Fruit fly (Drosophila melanogaster): Measurements from ENCODE around the gene Coprox.
A peak's percentile ranks its signal among the peaks of the same experiment; 100 is the strongest.

The Coprox gene

dm6 chr2L:6922091-6922753 lies 42.0 kb upstream of the Coprox start (continued):
- peak; percentile 67 for TF ChIP-seq en (GFP tag; optimal IDR thresholded peaks at IDR 0.05)
- no peak for TF ChIP-seq CG7928 (GFP tag; optimal IDR thresholded peaks at IDR 0.05)
- peak; percentile 74 for TF ChIP-seq CG8388 (GFP tag; optimal IDR thresholded peaks at IDR 0.05)
- TF ChIP-seq YL-1 (GFP tag; optimal IDR thresholded peaks at IDR 0.05), result no peak
- peak; percentile 32 for TF ChIP-seq Bteb2 (GFP tag; optimal IDR thresholded peaks at IDR 0.05)
- TF ChIP-seq CG7987 (GFP tag; optimal IDR thresholded peaks at IDR 0.05), result no peak
- no peak for TF ChIP-seq gfzf (GFP tag; optimal IDR thresholded peaks at IDR 0.05)
- TF ChIP-seq Neu2 (GFP tag; optimal IDR thresholded peaks at IDR 0.05; ENCODE audit: borderline replicate concordance), result peak; percentile 80
- TF ChIP-seq CG3995 (GFP tag; optimal IDR thresholded peaks at IDR 0.05), result no peak
- no peak for TF ChIP-seq CG3726 (GFP tag; IDR thresholded peaks at IDR 0.05)
- no peak for TF ChIP-seq CG6175 (GFP tag; IDR thresholded peaks at IDR 0.05)
- TF ChIP-seq ATbp (GFP tag; optimal IDR thresholded peaks at IDR 0.05), result peak; percentile 69
- TF ChIP-seq scrt (GFP tag; optimal IDR thresholded peaks at IDR 0.05), result no peak
- TF ChIP-seq jumu (GFP tag; optimal IDR thresholded peaks at IDR 0.05), result peak; percentile 58
- TF ChIP-seq bab2 (GFP tag; optimal IDR thresholded peaks at IDR 0.05), result peak; percentile 45
- TF ChIP-seq eve (GFP tag; optimal IDR thresholded peaks at IDR 0.05), result no peak
- TF ChIP-seq CG16779 (GFP tag; IDR thresholded peaks at IDR 0.05), result peak; percentile 76
- peak; percentile 9 for TF ChIP-seq Sry-δ (GFP tag; optimal IDR thresholded peaks at IDR 0.05)
- TF ChIP-seq Camta (GFP tag; optimal IDR thresholded peaks at IDR 0.05), result peak; percentile 65
- TF ChIP-seq zen2 (GFP tag; IDR thresholded peaks at IDR 0.05; ENCODE audit: partially characterized antibody), result no peak
- TF ChIP-seq Dek (tag; optimal IDR thresholded peaks at IDR 0.05), result no peak
- peak; percentile 60 for TF ChIP-seq CG14710 (tag; optimal IDR thresholded peaks at IDR 0.05)
- TF ChIP-seq Poxn (GFP tag; IDR thresholded peaks at IDR 0.05), result no peak
- TF ChIP-seq CG2202 (tag; optimal IDR thresholded peaks at IDR 0.05), result peak; percentile 43
- no peak for TF ChIP-seq twi (tag; optimal IDR thresholded peaks at IDR 0.05)
- TF ChIP-seq CG31365 (tag; optimal IDR thresholded peaks at IDR 0.05), result peak; percentile 54
- peak; percentile 76 for TF ChIP-seq CG5953 (GFP tag; IDR thresholded peaks at IDR 0.05)
- peak; percentile 52 for TF ChIP-seq CG12236 (GFP tag; optimal IDR thresholded peaks at IDR 0.05)
- TF ChIP-seq Hmx (GFP tag; optimal IDR thresholded peaks at IDR 0.05), result no peak
- TF ChIP-seq CG9437 (GFP tag; optimal IDR thresholded peaks at IDR 0.05), result no peak
- TF ChIP-seq CG11247 (GFP tag; IDR thresholded peaks at IDR 0.05), result no peak
- no peak for TF ChIP-seq sima (GFP tag; optimal IDR thresholded peaks at IDR 0.05)
- no peak; the same call in 1 of the 2 replicates for TF ChIP-seq gsb (GFP tag; IDR thresholded peaks at IDR 0.05)
- TF ChIP-seq Dip2 (GFP tag; IDR thresholded peaks at IDR 0.05), result no peak
- TF ChIP-seq CG12104 (GFP tag; optimal IDR thresholded peaks at IDR 0.05), result peak; percentile 1
- peak; percentile 66 for TF ChIP-seq dmrt11E (tag; optimal IDR thresholded peaks at IDR 0.05)
- no peak for TF ChIP-seq CG4404 (GFP tag; IDR thresholded peaks at IDR 0.05)
- peak; percentile 74 for TF ChIP-seq nerfin-1 (tag; optimal IDR thresholded peaks at IDR 0.05)
- TF ChIP-seq hbn (GFP tag; IDR thresholded peaks at IDR 0.05; ENCODE audit: partially characterized antibody), result no peak
- TF ChIP-seq CG10654 (GFP tag; optimal IDR thresholded peaks at IDR 0.05), result peak; percentile 59
- TF ChIP-seq Eip74EF (GFP tag; optimal IDR thresholded peaks at IDR 0.05), result no peak
- TF ChIP-seq seq (GFP tag; IDR thresholded peaks at IDR 0.05), result peak; percentile 67; the same call in 1 of the 2 replicates
- TF ChIP-seq chif (GFP tag; optimal IDR thresholded peaks at IDR 0.05), result peak; percentile 67 to 75
- no peak for TF ChIP-seq exex (tag; optimal IDR thresholded peaks at IDR 0.05)
- no peak; the same call in 1 of the 2 replicates for TF ChIP-seq CG8765 (GFP tag; IDR thresholded peaks at IDR 0.05)
- peak; percentile 93 for TF ChIP-seq Med (GFP tag)
- TF ChIP-seq wdn (GFP tag; IDR thresholded peaks at IDR 0.05), result no peak; the same call in 1 of the 2 replicates
- TF ChIP-seq Ets97D (GFP tag; optimal IDR thresholded peaks at IDR 0.05), result peak; percentile 34
- TF ChIP-seq CG1602 (GFP tag; optimal IDR thresholded peaks at IDR 0.05), result peak; percentile 60
- no peak for TF ChIP-seq cas (GFP tag; IDR thresholded peaks at IDR 0.05)
